Worm (Caenorhabditis elegans) whole organism, L4 larva: ENCODE measurements around the gene nas-6.

Source experiments
- R02D3.7 ChIP-seq: fragments of 150-350 bp; sonication (generic microtip); optimal IDR thresholded peaks from 3 replicates; lab custom pipeline; 2014; ENCODE audit warnings: missing biosample characterization, missing genetic modification characterization
- Y105C5A.15 ChIP-seq: fragments of 200-800 bp; sonication (Bioruptor generic); IDR thresholded peaks from 2 replicates; pipeline ENCODE4 v1.3.6; 2022; ENCODE audit warnings: missing genetic modification characterization, missing compliant biosample characterization
- Y75B8A.6 ChIP-seq: fragments of 200-800 bp; sonication (Bioruptor generic); IDR thresholded peaks from 2 replicates; pipeline ENCODE4 v1.3.6; 2022; ENCODE audit warnings: missing genetic modification reagents, missing genetic modification characterization, missing compliant biosample characterization
- aha-1 ChIP-seq: fragments of 150-350 bp; peaks from one replicate; lab custom pipeline; 2014; ENCODE audit warnings: missing biosample characterization, missing genetic modification characterization
- ama-1 ChIP-seq: fragments of 150-350 bp; optimal IDR thresholded peaks from 2 replicates; lab custom pipeline; 2014; ENCODE audit warnings: inconsistent platforms, mixed read lengths
- ces-1 ChIP-seq: fragments of 150-350 bp; sonication (generic microtip); optimal IDR thresholded peaks from 4 replicates; lab custom pipeline; 2014; ENCODE audit warnings: missing biosample characterization, missing genetic modification reagents, missing genetic modification characterization
- dmd-6 ChIP-seq: fragments of 200-800 bp; sonication (Bioruptor generic); IDR thresholded peaks from 2 replicates; pipeline ENCODE4 v1.3.6; 2022; ENCODE audit warnings: missing genetic modification reagents, missing genetic modification characterization, missing compliant biosample characterization
- dmd-8 ChIP-seq: fragments of 200-800 bp; sonication (Bioruptor generic); IDR thresholded peaks from 2 replicates; pipeline ENCODE4 v1.3.6; 2022; ENCODE audit warnings: missing genetic modification characterization, missing compliant biosample characterization
- dmd-9 ChIP-seq: fragments of 200-800 bp; sonication (Bioruptor generic); IDR thresholded peaks from 2 replicates; pipeline ENCODE4 v1.3.6; 2022; ENCODE audit warnings: missing genetic modification reagents, missing genetic modification characterization, missing compliant biosample characterization
- dpl-1 ChIP-seq: fragments of 150-350 bp; optimal IDR thresholded peaks from 2 replicates; lab custom pipeline; 2014; ENCODE audit warnings: missing biosample characterization, missing genetic modification reagents, missing genetic modification characterization
- duxl-1 ChIP-seq: sonication (generic microtip); optimal IDR thresholded peaks from 2 replicates; lab custom pipeline; 2016; ENCODE audit warnings: mild to moderate bottlenecking, missing genetic modification characterization, moderate library complexity, missing compliant biosample characterization; ENCODE audit not compliant: poor library complexity
- dve-1 ChIP-seq: sonication (generic microtip); optimal IDR thresholded peaks from 2 replicates; lab custom pipeline; 2017; ENCODE audit warnings: antibody characterized with exemption, mild to moderate bottlenecking, missing genetic modification characterization, missing compliant biosample characterization; ENCODE audit not compliant: insufficient read depth
- fos-1 ChIP-seq: fragments of 150-350 bp; optimal IDR thresholded peaks from 2 replicates; lab custom pipeline; 2014; ENCODE audit warnings: missing biosample characterization, missing genetic modification characterization
- gei-8 ChIP-seq: fragments of 200-800 bp; sonication (Bioruptor generic); optimal IDR thresholded peaks from 2 replicates; lab custom pipeline; 2018; ENCODE audit warnings: mild to moderate bottlenecking, missing genetic modification characterization, missing compliant biosample characterization
- hif-1 ChIP-seq, 2 experiments: sonication (generic microtip); optimal IDR thresholded peaks; 2 replicates each; lab custom pipeline; 2016 to 2017; ENCODE audit warnings: missing compliant biosample characterization in 2 of 2, missing genetic modification characterization in 2 of 2, missing genetic modification reagents in 2 of 2, missing genotype in 2 of 2, mild to moderate bottlenecking in 1 of 2
- hlh-11 ChIP-seq: fragments of 200-800 bp; sonication (Bioruptor generic); optimal IDR thresholded peaks from 2 replicates; lab custom pipeline; 2018; ENCODE audit warnings: mild to moderate bottlenecking, missing genetic modification characterization, missing compliant biosample characterization
- hlh-30 ChIP-seq: sonication (generic microtip); optimal IDR thresholded peaks from 2 replicates; lab custom pipeline; 2017; ENCODE audit warnings: antibody characterized with exemption, mild to moderate bottlenecking, missing genetic modification characterization, missing compliant biosample characterization; ENCODE audit not compliant: insufficient read depth
- hmg-1.1 ChIP-seq: fragments of 200-800 bp; sonication (Bioruptor generic); IDR thresholded peaks from 2 replicates; pipeline ENCODE4 v1.3.6; 2022; ENCODE audit warnings: missing genetic modification reagents, missing genetic modification characterization, missing compliant biosample characterization
- lim-7 ChIP-seq: fragments of 200-800 bp; sonication (Bioruptor generic); IDR thresholded peaks from 2 replicates; pipeline ENCODE4 v1.3.6; 2022; ENCODE audit warnings: missing genetic modification characterization, missing compliant biosample characterization
- lin-1 ChIP-seq: fragments of 200-800 bp; sonication (Bioruptor generic); IDR thresholded peaks from 2 replicates; pipeline ENCODE4 v1.3.6; 2022; ENCODE audit warnings: missing genetic modification reagents, missing genetic modification characterization, missing compliant biosample characterization
- lin-13 ChIP-seq: fragments of 150-350 bp; optimal IDR thresholded peaks from 2 replicates; lab custom pipeline; 2014; ENCODE audit warnings: missing biosample characterization, missing genetic modification reagents, missing genetic modification characterization
- lin-15B ChIP-seq: fragments of 150-350 bp; sonication (generic microtip); optimal IDR thresholded peaks from 3 replicates; lab custom pipeline; 2014; ENCODE audit warnings: missing biosample characterization, missing genetic modification characterization
- lsy-2 ChIP-seq, 2 experiments: fragments of 150-350 bp in 1 of 2; sonication (generic microtip) in 1 of 2; optimal IDR thresholded peaks; 2 replicates each; lab custom pipeline; 2014 to 2017; ENCODE audit warnings: missing biosample characterization in 2 of 2, missing genetic modification characterization in 2 of 2
- madf-9 ChIP-seq: fragments of 200-800 bp; sonication (Bioruptor generic); conservative IDR thresholded peaks from 2 replicates; pipeline ENCODE4 v1.3.6; 2022; ENCODE audit warnings: missing genetic modification reagents, missing genetic modification characterization, missing compliant biosample characterization
- mdl-1 ChIP-seq, 2 experiments: fragments of 150-350 bp in 1 of 2; sonication (generic microtip) in 1 of 2; optimal IDR thresholded peaks; 2 replicates each; lab custom pipeline; 2014 to 2017; ENCODE audit warnings: missing biosample characterization in 2 of 2, missing genetic modification characterization in 2 of 2
- mdt-29 ChIP-seq: fragments of 200-800 bp; sonication (Bioruptor generic); IDR thresholded peaks from 2 replicates; pipeline ENCODE4 v1.3.6; 2022; ENCODE audit warnings: missing genetic modification reagents, missing genetic modification characterization, missing compliant biosample characterization
- mep-1 ChIP-seq: fragments of 150-350 bp; sonication (generic microtip); optimal IDR thresholded peaks from 3 replicates; lab custom pipeline; 2014; ENCODE audit warnings: missing biosample characterization, missing genetic modification characterization
- mes-2 ChIP-seq: sonication (generic microtip); optimal IDR thresholded peaks from 2 replicates; lab custom pipeline; 2016; ENCODE audit warnings: missing genotype, mild to moderate bottlenecking, missing genetic modification characterization, missing compliant biosample characterization; ENCODE audit not compliant: poor library complexity, severe bottlenecking
- mxl-3 ChIP-seq: fragments of 200-800 bp; sonication (Bioruptor generic); optimal IDR thresholded peaks from 2 replicates; lab custom pipeline; 2018; ENCODE audit warnings: mild to moderate bottlenecking, missing genetic modification characterization, missing compliant biosample characterization
- nhr-102 ChIP-seq: sonication (generic microtip); optimal IDR thresholded peaks from 2 replicates; lab custom pipeline; 2016; ENCODE audit warnings: mild to moderate bottlenecking, missing genetic modification characterization, moderate library complexity, missing compliant biosample characterization
- nhr-237 ChIP-seq: sonication (generic microtip); optimal IDR thresholded peaks from 2 replicates; lab custom pipeline; 2017; ENCODE audit warnings: missing biosample characterization, missing genetic modification characterization
- nhr-25 ChIP-seq: sonication (generic microtip); optimal IDR thresholded peaks from 2 replicates; lab custom pipeline; 2017; ENCODE audit warnings: missing genetic modification characterization, mild to moderate bottlenecking, missing compliant biosample characterization, antibody characterized with exemption, moderate library complexity, borderline replicate concordance; ENCODE audit not compliant: insufficient read depth
- nhr-28 ChIP-seq: fragments of 150-350 bp; optimal IDR thresholded peaks from 2 replicates; lab custom pipeline; 2014; ENCODE audit warnings: missing biosample characterization, missing genetic modification characterization
- nhr-42 ChIP-seq: fragments of 200-800 bp; sonication (Bioruptor generic); IDR thresholded peaks from 2 replicates; pipeline ENCODE4 v1.3.6; 2022; ENCODE audit warnings: missing genetic modification characterization, missing compliant biosample characterization
- nhr-6 ChIP-seq: fragments of 150-350 bp; optimal IDR thresholded peaks from 2 replicates; lab custom pipeline; 2014; ENCODE audit warnings: missing biosample characterization, missing genetic modification characterization
- pqm-1 ChIP-seq: sonication (generic microtip); optimal IDR thresholded peaks from 2 replicates; lab custom pipeline; 2017; ENCODE audit warnings: missing biosample characterization, missing genetic modification characterization
- sdz-12 ChIP-seq: fragments of 200-800 bp; sonication (Bioruptor generic); optimal IDR thresholded peaks from 2 replicates; lab custom pipeline; 2018; ENCODE audit warnings: mild to moderate bottlenecking, missing genetic modification characterization, missing compliant biosample characterization
- set-16 ChIP-seq: fragments of 200-800 bp; sonication (Bioruptor generic); IDR thresholded peaks from 2 replicates; pipeline ENCODE4 v1.3.6; 2022; ENCODE audit warnings: missing genetic modification reagents, missing genetic modification characterization, missing compliant biosample characterization
- snpc-4 ChIP-seq: fragments of 150-350 bp; optimal IDR thresholded peaks from 2 replicates; lab custom pipeline; 2014; ENCODE audit warnings: missing biosample characterization, missing genetic modification characterization
- spr-3 ChIP-seq: fragments of 200-800 bp; sonication (Bioruptor generic); optimal IDR thresholded peaks from 2 replicates; lab custom pipeline; 2018; ENCODE audit warnings: mild to moderate bottlenecking, missing genetic modification characterization, missing compliant biosample characterization
- tag-97 ChIP-seq: fragments of 200-800 bp; sonication (Bioruptor generic); IDR thresholded peaks from 2 replicates; pipeline ENCODE4 v1.3.6; 2022; ENCODE audit warnings: missing genetic modification characterization, missing compliant biosample characterization
- tra-1 ChIP-seq: fragments of 200-800 bp; sonication (Bioruptor generic); IDR thresholded peaks from 2 replicates; pipeline ENCODE4 v1.3.6; 2022; ENCODE audit warnings: missing genetic modification reagents, missing genetic modification characterization, missing compliant biosample characterization
- unc-62 ChIP-seq, 3 experiments: fragments of 150-350 bp in 1 of 3; sonication (generic microtip); optimal IDR thresholded peaks in 2 of 3; peaks in 1 of 3; 1 replicate in 1 of 3; 2 replicates in 2 of 3; lab custom pipeline; 2014 to 2017; ENCODE audit warnings: missing biosample characterization in 3 of 3, missing genetic modification characterization in 3 of 3, missing genetic modification reagents in 3 of 3, missing genotype in 1 of 3
- zfp-2 ChIP-seq: sonication (generic microtip); optimal IDR thresholded peaks from 2 replicates; lab custom pipeline; 2016; ENCODE audit warnings: mild to moderate bottlenecking, missing genetic modification characterization, missing compliant biosample characterization
- zfp-3 ChIP-seq: fragments of 200-800 bp; sonication (Bioruptor generic); conservative IDR thresholded peaks from 2 replicates; pipeline ENCODE4 v1.3.6; 2022; ENCODE audit warnings: missing genetic modification reagents, missing genetic modification characterization, missing compliant biosample characterization

nas-6 gene

ce11 chrIV:17473034-17473433 is 17.5 kb downstream of the nas-6 start, which contains the start of gene gba-3:
gba-3 (plus strand) TSS chrIV:17473334.
- TF ChIP-seq lim-7 (GFP tag; lab: Robert Waterston, UW): no peak
- no peak for TF ChIP-seq tag-97 (GFP tag; lab: Robert Waterston, UW)
- TF ChIP-seq spr-3 (GFP tag; lab: Kevin White, UChicago): no peak
- no peak for TF ChIP-seq mdt-29 (GFP tag; lab: Robert Waterston, UW)
- no peak for TF ChIP-seq hlh-30 (tag; lab: Kevin White, UChicago)
- no peak for TF ChIP-seq nhr-102

- TF ChIP-seq mes-2 (tag; lab: Kevin White, UChicago) (no peak), pqm-1 (no peak), nhr-6 (no peak), lin-15B (tag; lab: Kevin White, UChicago) (no peak), dpl-1 (GFP tag; lab: Kevin White, UChicago) (no peak), nhr-28 (peak; percentile 31), madf-9 (GFP tag; lab: Robert Waterston, UW) (no peak), nhr-25 (peak; percentile 64), nhr-42 (GFP tag; lab: Robert Waterston, UW) (no peak), lin-13 (no peak), dmd-9 (GFP tag; lab: Robert Waterston, UW) (no peak), hlh-11 (tag; lab: Kevin White, UChicago) (peak; percentile 55), lin-1 (no peak), snpc-4 (tag; lab: Kevin White, UChicago) (no peak), dve-1 (peak; percentile 18), lim-7 (GFP tag; lab: Robert Waterston, UW) (no peak), Y75B8A.6 (GFP tag; lab: Robert Waterston, UW) (no peak), mxl-3 (GFP tag; lab: Kevin White, UChicago) (no peak), hif-1 (tag; optimal IDR thresholded peaks at IDR 0.05; lab: Kevin White, UChicago) (no peak), hlh-30 (tag; lab: Kevin White, UChicago) (peak; percentile 37), unc-62 (GFP tag; optimal IDR thresholded peaks at IDR 0.05 in 1 of 2; lab: Kevin White, UChicago) (no peak), unc-62 (tag; optimal IDR thresholded peaks at IDR 0.05; lab: Kevin White, UChicago) (no peak), dmd-6 (GFP tag; lab: Robert Waterston, UW) (peak; percentile 32; the same call in 1 of the 2 replicates), mep-1 (peak; percentile 33), mdl-1 (tag; optimal IDR thresholded peaks at IDR 0.05; lab: Kevin White, UChicago) (peak in 1 of 2 experiments; percentile 14), hmg-1.1 (GFP tag; lab: Robert Waterston, UW) (no peak), sdz-12 (GFP tag; lab: Kevin White, UChicago) (no peak), duxl-1 (tag; lab: Kevin White, UChicago) (no peak), dmd-8 (GFP tag; lab: Robert Waterston, UW) (no peak), ces-1 (GFP tag; lab: Kevin White, UChicago) (no peak), aha-1 (tag; lab: Kevin White, UChicago) (peak; percentile 55), fos-1 (tag; lab: Kevin White, UChicago) (no peak)
These were observed 18.6 kb downstream of the nas-6 start, which contains the start of gene epic-1 for ce11 chrIV:17471870-17472459. epic-1 (minus strand) TSS chrIV:17471920.

ce11 chrIV:17470096-17470602 is 20.4 kb downstream of the nas-6 start, which contains the start of gene F11E6.4:
F11E6.4 (minus strand) TSS chrIV:17470354.
- TF ChIP-seq nhr-237 (tag; lab: Kevin White, UChicago): no peak
- TF ChIP-seq aha-1 (tag; lab: Kevin White, UChicago): peak; percentile 67
- 0 out of 2 replicates have a peak, but pooled peaks have one; percentile 29 for TF ChIP-seq Y75B8A.6 (GFP tag; lab: Robert Waterston, UW)
- no peak for TF ChIP-seq set-16 (GFP tag; lab: Robert Waterston, UW)
- TF ChIP-seq lsy-2 (tag; optimal IDR thresholded peaks at IDR 0.05; lab: Kevin White, UChicago): peak in 1 of 2 experiments; percentile 21
- peak; percentile 27 for TF ChIP-seq gei-8
- peak in 1 of 2 experiments; percentile 4 for TF ChIP-seq unc-62 (GFP tag; optimal IDR thresholded peaks at IDR 0.05 in 1 of 2; lab: Kevin White, UChicago)
- TF ChIP-seq unc-62 (tag; optimal IDR thresholded peaks at IDR 0.05; lab: Kevin White, UChicago): no peak
- peak; percentile 93 for TF ChIP-seq zfp-3
- peak; percentile 57 for TF ChIP-seq mep-1
- peak; percentile 32 for TF ChIP-seq dve-1
- 0 out of 2 replicates have a peak, but pooled peaks have one; percentile 52 for TF ChIP-seq Y105C5A.15 (GFP tag; lab: Robert Waterston, UW)
- no peak for TF ChIP-seq R02D3.7 (tag; lab: Kevin White, UChicago)
- TF ChIP-seq ama-1 (lab: Kevin White, UChicago): peak; percentile 51
- TF ChIP-seq tra-1 (GFP tag; lab: Robert Waterston, UW): peak; percentile 33; the same call in 1 of the 2 replicates
- TF ChIP-seq nhr-25: peak; percentile 89
- no peak for TF ChIP-seq zfp-2 (tag; lab: Kevin White, UChicago)
